Worm (Caenorhabditis elegans) whole organism, mixed stage, embryonic: ENCODE results near the gene abu-15.

Source experiments
- M03D4.4 ChIP-seq: sonication (generic microtip); optimal IDR thresholded peaks from 2 replicates; lab custom pipeline; 2017; ENCODE audit warnings: mild to moderate bottlenecking, missing genetic modification characterization, missing compliant biosample characterization
- bed-3 ChIP-seq: fragments of 200-800 bp; sonication (Bioruptor generic); optimal IDR thresholded peaks from 3 replicates; lab custom pipeline; 2018; ENCODE audit warnings: mild to moderate bottlenecking, missing genetic modification characterization, moderate library complexity, missing compliant biosample characterization
- ceh-43 ChIP-seq: fragments of 200-800 bp; sonication (Bioruptor generic); optimal IDR thresholded peaks from 2 replicates; lab custom pipeline; 2018; ENCODE audit warnings: mild to moderate bottlenecking, missing genetic modification characterization, moderate library complexity, missing compliant biosample characterization
- ceh-83 ChIP-seq: fragments of 200-800 bp; sonication (Bioruptor generic); optimal IDR thresholded peaks from 2 replicates; lab custom pipeline; 2018; ENCODE audit warnings: mild to moderate bottlenecking, missing genetic modification characterization, missing compliant biosample characterization
- ces-1 ChIP-seq: fragments of 150-350 bp; optimal IDR thresholded peaks from 2 replicates; lab custom pipeline; 2014; ENCODE audit warnings: missing biosample characterization, missing genetic modification reagents, missing genetic modification characterization
- cnd-1 ChIP-seq: fragments of 200-800 bp; sonication (Bioruptor generic); optimal IDR thresholded peaks from 2 replicates; lab custom pipeline; 2018; ENCODE audit warnings: mild to moderate bottlenecking, missing genetic modification characterization, missing compliant biosample characterization
- drap-1 ChIP-seq: fragments of 200-800 bp; sonication (Bioruptor generic); optimal IDR thresholded peaks from 3 replicates; lab custom pipeline; 2018; ENCODE audit warnings: mild to moderate bottlenecking, missing genetic modification characterization, missing compliant biosample characterization
- elt-1 ChIP-seq: sonication (generic microtip); optimal IDR thresholded peaks from 2 replicates; lab custom pipeline; 2017; ENCODE audit warnings: missing genetic modification characterization, mild to moderate bottlenecking, missing compliant biosample characterization, antibody characterized with exemption, moderate library complexity, borderline replicate concordance; ENCODE audit not compliant: insufficient read depth
- elt-3 ChIP-seq: fragments of 150-350 bp; optimal IDR thresholded peaks from 2 replicates; lab custom pipeline; 2014; ENCODE audit warnings: missing biosample characterization, missing genetic modification characterization
- ham-2 ChIP-seq: fragments of 200-800 bp; sonication (Bioruptor generic); optimal IDR thresholded peaks from 2 replicates; lab custom pipeline; 2018; ENCODE audit warnings: mild to moderate bottlenecking, missing genetic modification characterization, missing compliant biosample characterization
- hlh-1 ChIP-seq: fragments of 150-350 bp; optimal IDR thresholded peaks from 2 replicates; lab custom pipeline; 2014; ENCODE audit warnings: missing biosample characterization, missing genetic modification reagents, missing genetic modification characterization
- lin-13 ChIP-seq: fragments of 150-350 bp; optimal IDR thresholded peaks from 2 replicates; lab custom pipeline; 2014; ENCODE audit warnings: missing biosample characterization, missing genetic modification characterization
- lin-32 ChIP-seq: fragments of 200-800 bp; sonication (Bioruptor generic); optimal IDR thresholded peaks from 2 replicates; lab custom pipeline; 2018; ENCODE audit warnings: mild to moderate bottlenecking, missing genetic modification characterization, missing compliant biosample characterization
- lsy-2 ChIP-seq: fragments of 150-350 bp; optimal IDR thresholded peaks from 2 replicates; lab custom pipeline; 2014; ENCODE audit warnings: missing biosample characterization, missing genetic modification characterization
- mep-1 ChIP-seq: fragments of 150-350 bp; optimal IDR thresholded peaks from 2 replicates; lab custom pipeline; 2017; ENCODE audit warnings: missing biosample characterization, missing genetic modification reagents, missing genetic modification characterization, inconsistent platforms
- mls-2 ChIP-seq: sonication (generic microtip); optimal IDR thresholded peaks from 2 replicates; lab custom pipeline; 2016; ENCODE audit warnings: mild to moderate bottlenecking, missing genetic modification characterization, moderate library complexity, missing compliant biosample characterization
- nhr-12 ChIP-seq: fragments of 150-350 bp; optimal IDR thresholded peaks from 2 replicates; lab custom pipeline; 2014; ENCODE audit warnings: missing biosample characterization, missing genetic modification characterization
- nhr-2 ChIP-seq: fragments of 150-350 bp; optimal IDR thresholded peaks from 2 replicates; lab custom pipeline; 2014; ENCODE audit warnings: missing biosample characterization, missing genetic modification characterization
- nhr-237 ChIP-seq: fragments of 150-350 bp; optimal IDR thresholded peaks from 2 replicates; lab custom pipeline; 2014; ENCODE audit warnings: missing biosample characterization, missing genetic modification characterization
- nhr-28 ChIP-seq: fragments of 150-350 bp; optimal IDR thresholded peaks from 2 replicates; lab custom pipeline; 2014; ENCODE audit warnings: missing biosample characterization, missing genetic modification characterization
- pha-4 ChIP-seq: fragments of 150-350 bp; optimal IDR thresholded peaks from 2 replicates; lab custom pipeline; 2018; ENCODE audit warnings: missing biosample characterization, missing genetic modification reagents, missing genetic modification characterization
- sem-2 ChIP-seq: fragments of 200-800 bp; sonication (Bioruptor generic); optimal IDR thresholded peaks from 2 replicates; lab custom pipeline; 2018; ENCODE audit warnings: mild to moderate bottlenecking, missing genetic modification characterization, missing compliant biosample characterization
- snpc-4 ChIP-seq: fragments of 150-350 bp; optimal IDR thresholded peaks from 2 replicates; lab custom pipeline; 2014; ENCODE audit warnings: missing biosample characterization, missing genetic modification characterization
- sptf-1 ChIP-seq: sonication (generic microtip); optimal IDR thresholded peaks from 2 replicates; lab custom pipeline; 2017; ENCODE audit warnings: mild to moderate bottlenecking, missing genetic modification characterization, moderate library complexity, missing compliant biosample characterization
- tbx-8 ChIP-seq: fragments of 200-800 bp; sonication (Bioruptor generic); optimal IDR thresholded peaks from 2 replicates; lab custom pipeline; 2018; ENCODE audit warnings: mild to moderate bottlenecking, missing genetic modification characterization, moderate library complexity, missing compliant biosample characterization
- unc-39 ChIP-seq: fragments of 150-350 bp; optimal IDR thresholded peaks from 2 replicates; lab custom pipeline; 2014; ENCODE audit warnings: missing biosample characterization, missing genetic modification characterization
- unc-62 ChIP-seq: fragments of 150-350 bp; optimal IDR thresholded peaks from 2 replicates; lab custom pipeline; 2014; ENCODE audit warnings: missing biosample characterization, missing genetic modification reagents, missing genetic modification characterization
- zip-8 ChIP-seq: fragments of 150-350 bp; optimal IDR thresholded peaks from 2 replicates; lab custom pipeline; 2014; ENCODE audit warnings: missing biosample characterization, missing genetic modification characterization
- ztf-11 ChIP-seq: fragments of 150-350 bp; optimal IDR thresholded peaks from 2 replicates; lab custom pipeline; 2014; ENCODE audit warnings: missing biosample characterization, missing genetic modification characterization

The abu-15 gene

DNA sequence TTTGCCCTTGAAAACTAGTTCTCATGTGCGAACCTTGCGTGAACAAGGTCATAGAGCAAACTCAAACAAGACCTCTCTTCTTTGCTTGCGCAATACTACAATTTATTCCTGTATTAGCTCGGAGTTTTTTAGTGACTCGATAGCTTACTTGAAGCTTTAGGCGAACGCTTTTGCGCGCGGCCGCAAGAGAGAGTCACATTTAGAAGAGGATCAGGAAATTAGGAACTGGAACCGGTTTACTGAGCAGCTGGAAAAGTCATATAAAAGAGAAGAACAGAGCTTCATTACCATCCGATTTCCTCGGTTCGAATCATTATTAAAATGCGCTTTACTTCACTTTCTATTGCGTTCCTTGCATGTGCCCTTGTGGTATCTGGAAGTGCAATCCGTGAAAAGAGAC, at the start of gene abu-15:
Gene abu-15 (plus strand): TSS at position 301 of the 400 bp plus-strand sequence.
- no peak for TF ChIP-seq nhr-2 (tag; lab: Kevin White, UChicago)
- TF ChIP-seq sem-2 (GFP tag; lab: Kevin White, UChicago), result no peak
- no peak for TF ChIP-seq pha-4 (tag; lab: Kevin White, UChicago)
- no peak for TF ChIP-seq snpc-4
- no peak for TF ChIP-seq unc-62 (GFP tag; lab: Kevin White, UChicago)
- TF ChIP-seq lin-32 (GFP tag; lab: Kevin White, UChicago), result no peak
- TF ChIP-seq mep-1 (tag; lab: Kevin White, UChicago), result no peak
- TF ChIP-seq ceh-83 (GFP tag; lab: Kevin White, UChicago), result no peak
- TF ChIP-seq zip-8 (tag; lab: Kevin White, UChicago), result no peak
- no peak for TF ChIP-seq nhr-237 (tag; lab: Kevin White, UChicago)
- TF ChIP-seq unc-39 (tag; lab: Kevin White, UChicago), result no peak
- TF ChIP-seq M03D4.4 (tag; lab: Kevin White, UChicago), result no peak
- TF ChIP-seq tbx-8 (GFP tag; lab: Kevin White, UChicago), result no peak
- no peak for TF ChIP-seq ceh-43

DNA sequence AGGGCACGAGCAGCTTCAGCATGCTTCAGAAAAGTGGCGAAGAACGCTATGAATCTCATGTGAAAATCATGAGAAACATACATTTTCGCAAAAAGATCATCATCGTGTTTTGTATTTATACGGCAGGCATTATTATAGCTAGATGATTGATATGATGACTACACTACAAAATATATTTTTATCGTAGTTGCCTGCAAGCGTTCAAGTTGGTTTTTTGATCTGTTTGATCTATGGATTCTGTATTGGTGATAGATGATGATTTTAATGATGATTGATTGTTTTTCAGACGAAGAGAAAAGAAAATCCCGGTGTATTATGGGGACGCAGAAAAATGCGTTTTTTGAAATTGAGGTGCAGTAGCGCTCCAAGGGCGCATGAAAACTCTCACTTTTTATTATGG, 47.7 kb upstream of the abu-15 start, which contains the start of gene ugt-63:
Gene ugt-63 (minus strand): TSS at position 89 of the 400 bp plus-strand sequence.
- TF ChIP-seq tbx-8 (GFP tag; lab: Kevin White, UChicago) (no peak), nhr-237 (tag; lab: Kevin White, UChicago) (no peak), drap-1 (GFP tag; lab: Kevin White, UChicago) (no peak)

DNA sequence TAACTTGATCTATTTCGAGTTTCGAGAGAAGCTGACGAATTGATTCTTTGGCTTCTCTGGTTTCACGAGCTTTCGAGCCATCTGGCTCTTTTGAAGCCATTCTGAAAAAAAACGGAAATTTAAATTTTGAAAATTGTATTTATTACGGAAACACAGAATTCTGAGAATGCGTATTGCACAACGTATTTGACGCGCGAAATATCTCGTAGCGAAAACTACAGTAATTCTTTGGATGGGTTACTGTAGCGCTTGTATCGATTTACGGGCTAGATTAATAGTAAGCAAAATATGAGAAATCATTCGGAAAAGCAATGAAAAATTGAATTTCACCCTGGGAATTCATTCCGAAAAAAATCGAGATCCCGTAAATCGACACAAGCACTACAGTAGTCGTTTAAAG, 44.7 kb upstream of the abu-15 start, which contains the start of gene C04F5.8:
Gene C04F5.8 (minus strand): TSS at position 101 of the 400 bp plus-strand sequence.
- TF ChIP-seq cnd-1 (tag; lab: Kevin White, UChicago) (no peak), bed-3 (GFP tag; lab: Kevin White, UChicago) (no peak)

DNA sequence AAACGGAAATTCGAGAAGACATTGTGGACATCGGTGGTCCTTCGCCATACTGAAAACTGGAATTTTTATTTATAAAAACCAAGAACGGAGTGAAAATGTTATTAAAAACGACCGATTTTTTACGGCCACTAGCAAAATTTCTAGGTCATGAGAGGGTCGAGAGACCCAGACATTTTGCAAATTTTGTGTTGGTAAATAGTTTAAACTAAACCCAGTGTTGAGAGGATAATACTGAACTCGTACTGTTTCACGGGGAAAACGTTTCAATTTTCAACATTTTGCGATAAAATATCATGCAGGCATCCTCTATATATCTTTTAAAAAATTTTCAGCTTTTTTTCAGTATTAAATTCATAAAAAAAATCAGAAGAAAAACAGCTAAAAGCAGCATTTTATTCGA, 39.3 kb upstream of the abu-15 start, which contains the start of gene C04F5.9:
Gene C04F5.9 (minus strand): TSS at position 101 of the 400 bp plus-strand sequence.
- TF ChIP-seq zip-8 (tag; lab: Kevin White, UChicago), result no peak
- no peak for TF ChIP-seq drap-1 (GFP tag; lab: Kevin White, UChicago)
- TF ChIP-seq mep-1 (tag; lab: Kevin White, UChicago), result no peak
- TF ChIP-seq lin-13 (tag; lab: Kevin White, UChicago), result no peak
- TF ChIP-seq lsy-2 (tag; lab: Kevin White, UChicago), result no peak
- no peak for TF ChIP-seq nhr-12 (tag; lab: Kevin White, UChicago)
- TF ChIP-seq elt-1 (tag; lab: Kevin White, UChicago), result no peak
- no peak for TF ChIP-seq M03D4.4 (tag; lab: Kevin White, UChicago)
- no peak for TF ChIP-seq unc-62 (GFP tag; lab: Kevin White, UChicago)
- no peak for TF ChIP-seq nhr-2 (tag; lab: Kevin White, UChicago)
- no peak for TF ChIP-seq ceh-43
- no peak for TF ChIP-seq sptf-1
- no peak for TF ChIP-seq cnd-1 (tag; lab: Kevin White, UChicago)
- no peak for TF ChIP-seq ztf-11
- no peak for TF ChIP-seq sem-2 (GFP tag; lab: Kevin White, UChicago)
- no peak for TF ChIP-seq ceh-83 (GFP tag; lab: Kevin White, UChicago)
- no peak for TF ChIP-seq nhr-237 (tag; lab: Kevin White, UChicago)
- no peak for TF ChIP-seq elt-3 (tag; lab: Kevin White, UChicago)

DNA sequence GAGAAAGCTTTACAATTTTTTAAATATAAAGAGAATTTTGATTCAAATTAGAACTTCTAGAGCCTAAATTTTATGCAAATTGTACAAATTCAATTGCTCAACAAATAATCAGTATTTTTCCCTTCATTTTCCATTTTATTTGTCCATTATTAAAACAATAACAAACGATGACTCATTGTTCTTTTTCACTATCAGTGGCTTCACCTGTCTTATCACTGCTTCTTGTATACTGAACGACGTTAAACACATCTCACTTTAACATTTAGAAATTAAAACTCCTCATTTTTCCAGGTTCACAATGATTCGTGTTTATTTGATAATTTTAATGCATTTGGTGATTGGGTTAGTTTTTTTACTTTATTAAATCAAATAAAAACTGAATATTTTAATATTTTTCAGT, 38.7 kb upstream of the abu-15 start, which contains the start of gene sid-1:
Gene sid-1 (plus strand): TSS at position 292 of the 400 bp plus-strand sequence.
- TF ChIP-seq nhr-28, result no peak

DNA sequence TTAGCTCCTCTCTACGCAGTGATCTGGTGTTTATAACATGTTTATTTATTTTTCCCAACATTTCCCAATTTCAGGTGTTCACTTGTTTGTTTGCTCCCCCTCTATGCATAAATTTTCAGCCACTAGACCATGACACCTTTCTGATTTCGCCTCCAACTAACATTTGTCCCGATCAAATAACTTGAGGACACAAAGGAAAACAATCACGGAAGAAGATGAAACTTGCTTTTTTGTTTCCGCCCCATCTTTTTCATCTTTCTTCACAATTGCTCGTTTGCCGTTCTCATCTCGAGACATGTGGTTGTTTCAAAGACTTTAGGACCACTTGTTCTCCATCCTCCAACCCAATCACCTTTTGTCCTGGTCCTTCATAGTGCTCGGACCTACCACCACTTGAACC, 31.6 kb upstream of the abu-15 start, which contains the start of gene F14F9.5:
Gene F14F9.5 (plus strand): TSS at position 301 of the 400 bp plus-strand sequence.
- no peak for TF ChIP-seq lin-32 (GFP tag; lab: Kevin White, UChicago)
- no peak for TF ChIP-seq unc-62 (GFP tag; lab: Kevin White, UChicago)
- no peak for TF ChIP-seq snpc-4
- TF ChIP-seq nhr-237 (tag; lab: Kevin White, UChicago), result no peak
- no peak for TF ChIP-seq lin-13 (tag; lab: Kevin White, UChicago)
- no peak for TF ChIP-seq ham-2
- no peak for TF ChIP-seq sptf-1
- no peak for TF ChIP-seq tbx-8 (GFP tag; lab: Kevin White, UChicago)
- TF ChIP-seq mls-2 (tag; lab: Kevin White, UChicago), result no peak
- no peak for TF ChIP-seq mep-1 (tag; lab: Kevin White, UChicago)
- TF ChIP-seq hlh-1 (tag; lab: Kevin White, UChicago), result no peak
- no peak for TF ChIP-seq nhr-28
- no peak for TF ChIP-seq ces-1 (GFP tag; lab: Kevin White, UChicago)
- no peak for TF ChIP-seq drap-1 (GFP tag; lab: Kevin White, UChicago)
- no peak for TF ChIP-seq sem-2 (GFP tag; lab: Kevin White, UChicago)
- no peak for TF ChIP-seq ceh-83 (GFP tag; lab: Kevin White, UChicago)
